Fruit fly (Drosophila melanogaster) whole organism, pupa: ENCODE measurements around the gene Zip99C.

Experiments used
- CG8159 ChIP-seq: fragments of 200-800 bp; sonication (Bioruptor generic); optimal IDR thresholded peaks from 3 replicates; lab custom pipeline; 2018; ENCODE audit warnings: missing biosample characterization, mild to moderate bottlenecking, missing genetic modification characterization, moderate library complexity
- D1 ChIP-seq: fragments of 200-800 bp; sonication (Bioruptor generic); optimal IDR thresholded peaks from 2 replicates; lab custom pipeline; 2018; ENCODE audit warnings: missing biosample characterization, mild to moderate bottlenecking, missing genetic modification characterization, moderate library complexity
- Pif1A ChIP-seq: fragments of 200-800 bp; sonication (Bioruptor generic); optimal IDR thresholded peaks from 3 replicates; lab custom pipeline; 2016; ENCODE audit warnings: missing biosample characterization, missing genetic modification characterization
- rn ChIP-seq: fragments of 200-800 bp; sonication (Bioruptor generic); IDR thresholded peaks from 2 replicates; pipeline ENCODE4 v1.3.6; 2022; ENCODE audit warnings: missing biosample characterization, missing genetic modification characterization

- TF ChIP-seq CG8159 = no peak
- TF ChIP-seq Pif1A (GFP tag; lab: Kevin White, UChicago) = no peak
- TF ChIP-seq D1 (tag; lab: Kevin White, UChicago) = no peak
- TF ChIP-seq rn (GFP tag; lab: Robert Waterston, UW) = no peak
Observed at dm6 chr3R:29876232-29876631, 7.5 kb upstream of the Zip99C start.
